Worm (Caenorhabditis elegans): ENCODE measurements around the gene T14G12.12.

Gene T14G12.12

ce11 chrX:3711581-3712101 is 46.7 kb downstream of the T14G12.12 start:
- no peak for TF ChIP-seq ZK546.5 (tag; optimal IDR thresholded peaks at IDR 0.05)
- TF ChIP-seq nhr-11 (tag; optimal IDR thresholded peaks at IDR 0.05): no peak
- no peak for TF ChIP-seq nhr-21 (tag; optimal IDR thresholded peaks at IDR 0.05)
- peak; percentile 55 for TF ChIP-seq sma-9 (GFP tag; optimal IDR thresholded peaks at IDR 0.05)
- no peak for TF ChIP-seq sma-9 (tag; optimal IDR thresholded peaks at IDR 0.05)
- TF ChIP-seq C34F6.9 (tag; optimal IDR thresholded peaks at IDR 0.05): no peak
- TF ChIP-seq Y55F3AM.14 (GFP tag; optimal IDR thresholded peaks at IDR 0.05): no peak
- no peak for TF ChIP-seq alr-1 (tag; optimal IDR thresholded peaks at IDR 0.05)

ce11 chrX:3709747-3710146 is 48.6 kb downstream of the T14G12.12 start:
- TF ChIP-seq nhr-129 (tag; optimal IDR thresholded peaks at IDR 0.05) (no peak), ZK546.5 (tag; optimal IDR thresholded peaks at IDR 0.05) (no peak), mab-5 (tag; optimal IDR thresholded peaks at IDR 0.05) (no peak), unc-62 (GFP tag; optimal IDR thresholded peaks at IDR 0.05) (no peak), crh-2 (tag; optimal IDR thresholded peaks at IDR 0.05) (no peak), gmeb-1 (tag; optimal IDR thresholded peaks at IDR 0.05) (no peak)

Data from whole organism, L2 larva.